Fruit fly (Drosophila melanogaster) whole organism, adult: ENCODE measurements around the gene mkg-p.
A peak's percentile ranks its signal among the peaks of the same experiment; 100 is the strongest.

Experiments
- CG1620 ChIP-seq: fragments of 200-800 bp; sonication (Bioruptor generic); optimal IDR thresholded peaks from 2 replicates; lab custom pipeline; 2016; ENCODE audit warnings: missing biosample characterization, missing genetic modification characterization
- CG33017 ChIP-seq: fragments of 200-800 bp; sonication (Bioruptor generic); optimal IDR thresholded peaks from 2 replicates; lab custom pipeline; 2018; ENCODE audit warnings: missing biosample characterization, mild to moderate bottlenecking, missing genetic modification characterization, moderate library complexity
- CG5204 ChIP-seq: fragments of 200-800 bp; sonication (Bioruptor generic); optimal IDR thresholded peaks from 2 replicates; lab custom pipeline; 2016; ENCODE audit warnings: missing biosample characterization, missing genetic modification characterization
- Mnt ChIP-seq: fragments of 200-800 bp; sonication (Bioruptor generic); optimal IDR thresholded peaks from 2 replicates; lab custom pipeline; 2016; ENCODE audit warnings: missing biosample characterization, mild to moderate bottlenecking, missing genetic modification characterization
- cic ChIP-seq: fragments of 200-800 bp; sonication (Bioruptor generic); optimal IDR thresholded peaks from 2 replicates; lab custom pipeline; 2017; ENCODE audit warnings: missing biosample characterization, mild to moderate bottlenecking, missing genetic modification characterization, moderate library complexity
- tj ChIP-seq: fragments of 200-800 bp; sonication (Bioruptor generic); optimal IDR thresholded peaks from 3 replicates; lab custom pipeline; 2017; ENCODE audit warnings: missing biosample characterization, mild to moderate bottlenecking, missing genetic modification characterization, moderate library complexity
- toe ChIP-seq: fragments of 200-800 bp; sonication (Bioruptor generic); optimal IDR thresholded peaks from 2 replicates; lab custom pipeline; 2016; ENCODE audit warnings: missing biosample characterization, missing genetic modification characterization

dm6 chr3L:8411439-8411897 lies 6.4 kb upstream of the mkg-p start, which contains the start of gene Exo70:
- TF ChIP-seq tj (GFP tag; lab: Kevin White, UChicago) (no peak), CG5204 (GFP tag; lab: Kevin White, UChicago) (no peak), Mnt (GFP tag; lab: Kevin White, UChicago) (peak; percentile 12), toe (GFP tag; lab: Kevin White, UChicago) (no peak), CG1620 (GFP tag; lab: Kevin White, UChicago) (no peak), cic (GFP tag; lab: Kevin White, UChicago) (no peak), CG33017 (tag; lab: Kevin White, UChicago) (no peak)
